Worm (Caenorhabditis elegans): ENCODE data around the gene nas-9.

nas-9 gene

DNA sequence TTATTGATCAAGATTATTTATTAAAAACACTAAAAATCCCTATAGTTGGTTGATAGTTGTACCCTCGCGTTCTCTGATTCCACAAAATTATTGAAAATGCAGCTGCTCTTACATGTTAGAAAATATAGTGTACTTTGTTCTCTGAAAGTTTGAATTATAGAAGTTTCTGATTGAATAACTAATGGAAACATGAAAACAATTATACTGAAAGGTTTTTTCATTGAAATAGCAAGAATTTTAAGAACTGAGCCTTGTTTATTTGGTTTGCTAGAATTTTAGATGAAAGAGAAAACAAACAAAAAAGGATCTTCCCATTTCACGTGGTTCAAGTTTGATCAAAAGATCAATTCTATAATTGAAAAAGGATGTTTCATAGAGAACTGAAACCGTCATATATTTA is 27.7 kb upstream of the nas-9 start (continued):
- TF ChIP-seq nhr-77 (tag; optimal IDR thresholded peaks at IDR 0.05) (no peak), snpc-4 (tag; optimal IDR thresholded peaks at IDR 0.05) (no peak), hpl-2 (GFP tag; optimal IDR thresholded peaks at IDR 0.05) (no peak), ceh-63 (GFP tag; optimal IDR thresholded peaks at IDR 0.05) (no peak), nhr-71 (tag; optimal IDR thresholded peaks at IDR 0.05) (peak; percentile 46), jun-1 (tag; optimal IDR thresholded peaks at IDR 0.05) (no peak), ceh-82 (tag; optimal IDR thresholded peaks at IDR 0.05) (no peak)

DNA sequence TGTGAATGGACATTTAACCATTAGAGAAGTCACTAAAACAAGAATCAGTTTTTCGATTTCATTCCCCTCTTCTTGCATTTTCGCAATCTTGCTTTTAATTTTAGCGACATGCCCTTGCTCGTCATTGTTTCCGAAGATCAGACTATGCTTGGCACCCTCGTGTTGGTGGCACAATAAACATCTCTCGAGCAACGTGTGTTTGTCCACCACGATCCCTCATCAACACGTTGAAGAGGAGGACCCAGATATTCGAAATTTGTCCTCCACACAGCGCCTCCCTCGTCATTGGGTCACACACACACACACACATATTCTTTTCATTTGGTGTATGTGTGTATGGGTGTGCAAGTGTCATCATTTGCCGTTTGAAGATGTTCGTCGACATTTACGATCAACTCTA is 25.6 kb upstream of the nas-9 start, which contains the start of gene srd-32:
Gene srd-32, plus strand, starts transcription at position 301 of the 400 bp plus-strand sequence.
- no peak for TF ChIP-seq blmp-1 (tag; optimal IDR thresholded peaks at IDR 0.05)
- no peak for TF ChIP-seq ztf-4 (tag; optimal IDR thresholded peaks at IDR 0.05)
- no peak for TF ChIP-seq ztf-11 (tag; optimal IDR thresholded peaks at IDR 0.05)
- TF ChIP-seq grh-1 (GFP tag; IDR thresholded peaks at IDR 0.05) = no peak
- no peak for TF ChIP-seq mab-9 (GFP tag; IDR thresholded peaks at IDR 0.05)
- peak; percentile 68 for TF ChIP-seq dsc-1 (tag; optimal IDR thresholded peaks at IDR 0.05)
- no peak for TF ChIP-seq tlp-1 (tag; optimal IDR thresholded peaks at IDR 0.05)

DNA sequence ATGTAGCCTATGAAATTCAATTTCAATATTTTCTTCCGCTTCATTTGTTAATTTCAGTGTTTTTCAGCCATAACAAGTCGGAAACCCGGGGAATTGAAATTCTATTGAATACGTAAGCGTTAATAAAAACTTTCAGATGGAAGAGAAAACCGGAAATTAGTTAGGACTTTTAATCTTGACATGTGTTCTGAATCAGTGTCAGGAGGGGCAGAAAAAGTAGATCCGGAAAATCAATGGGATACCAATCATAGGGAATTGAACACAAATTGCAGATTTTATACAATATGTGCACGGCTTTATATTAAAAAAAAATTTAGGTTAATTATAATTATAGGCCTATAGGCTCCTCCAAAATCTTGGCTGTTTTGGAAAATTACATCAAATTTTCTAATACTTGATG is 24.5 kb upstream of the nas-9 start:
- TF ChIP-seq grh-1 (GFP tag; IDR thresholded peaks at IDR 0.05) = no peak
- TF ChIP-seq fkh-8 (tag; optimal IDR thresholded peaks at IDR 0.05) = peak; percentile 4
- TF ChIP-seq dsc-1 (tag; optimal IDR thresholded peaks at IDR 0.05) = peak; percentile 92
- peak; percentile 78 for TF ChIP-seq fkh-4 (tag; optimal IDR thresholded peaks at IDR 0.05; ENCODE audit: borderline replicate concordance)

DNA sequence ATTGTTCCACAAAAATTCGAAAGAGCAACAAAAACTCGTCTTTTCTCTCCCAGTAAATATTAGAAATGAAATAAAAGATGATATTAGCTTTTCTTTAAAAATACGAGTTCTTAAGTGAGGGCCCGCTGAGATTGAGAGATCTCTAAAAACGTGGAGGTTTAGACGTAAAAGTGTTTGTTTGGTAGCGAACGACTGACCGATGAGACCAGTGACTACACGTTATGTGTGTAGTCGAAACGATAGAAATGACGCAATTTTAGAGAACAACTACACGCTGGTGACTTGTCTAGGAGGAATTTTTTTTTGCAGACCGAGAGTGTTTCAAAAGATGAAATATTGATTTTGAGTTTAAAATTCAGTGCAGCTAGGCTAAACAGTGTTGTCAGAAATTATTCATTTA is 22.9 kb upstream of the nas-9 start, which contains the start of gene C37H5.13:
Gene C37H5.13, minus strand, starts transcription at position 229 of the 400 bp plus-strand sequence.
- TF ChIP-seq Y116A8C.19 (tag; optimal IDR thresholded peaks at IDR 0.05; ENCODE audit: borderline replicate concordance) = no peak
- peak; percentile 27 for TF ChIP-seq nhr-77 (tag; optimal IDR thresholded peaks at IDR 0.05)
- no peak for TF ChIP-seq sptf-1 (tag; optimal IDR thresholded peaks at IDR 0.05)
- TF ChIP-seq C34B4.2 (tag; optimal IDR thresholded peaks at IDR 0.05) = no peak
- no peak for TF ChIP-seq tbx-2 (tag; optimal IDR thresholded peaks at IDR 0.05)
- no peak for TF ChIP-seq ceh-63 (GFP tag; optimal IDR thresholded peaks at IDR 0.05)
- TF ChIP-seq dsc-1 (tag; optimal IDR thresholded peaks at IDR 0.05) = no peak
- TF ChIP-seq lin-14 (GFP tag; optimal IDR thresholded peaks at IDR 0.05) = peak; percentile 73
- TF ChIP-seq nhr-11 (tag; optimal IDR thresholded peaks at IDR 0.05) = no peak
- TF ChIP-seq blmp-1 (tag; optimal IDR thresholded peaks at IDR 0.05) = no peak
- TF ChIP-seq lsy-2 (tag; optimal IDR thresholded peaks at IDR 0.05) = no peak
- peak; percentile 31 for TF ChIP-seq snu-23 (GFP tag; optimal IDR thresholded peaks at IDR 0.05)
- no peak for TF ChIP-seq lin-15B (tag; optimal IDR thresholded peaks at IDR 0.05)
- no peak for TF ChIP-seq ceh-88 (GFP tag; IDR thresholded peaks at IDR 0.05)
- no peak for TF ChIP-seq snpc-4 (tag; optimal IDR thresholded peaks at IDR 0.05)
- TF ChIP-seq nhr-76 (tag; optimal IDR thresholded peaks at IDR 0.05) = no peak
- peak; percentile 1 for TF ChIP-seq C16A3.4 (tag; optimal IDR thresholded peaks at IDR 0.05)
- peak; percentile 50 for TF ChIP-seq nhr-85 (tag)
- TF ChIP-seq ztf-11 (tag; optimal IDR thresholded peaks at IDR 0.05) = no peak
- no peak for TF ChIP-seq nhr-28 (tag; optimal IDR thresholded peaks at IDR 0.05)
- TF ChIP-seq ceh-82 (tag; optimal IDR thresholded peaks at IDR 0.05) = no peak
- no peak for TF ChIP-seq lin-39 (tag; optimal IDR thresholded peaks at IDR 0.05)
- no peak for TF ChIP-seq vab-15 (tag; optimal IDR thresholded peaks at IDR 0.05)
- TF ChIP-seq jun-1 (tag; optimal IDR thresholded peaks at IDR 0.05) = no peak
- no peak for TF ChIP-seq ama-1 (optimal IDR thresholded peaks at IDR 0.05)
- TF ChIP-seq ztf-4 (tag; optimal IDR thresholded peaks at IDR 0.05) = peak; percentile 18
- TF ChIP-seq irx-1 (tag; optimal IDR thresholded peaks at IDR 0.05) = no peak
- no peak for TF ChIP-seq elt-2 (tag; optimal IDR thresholded peaks at IDR 0.05)
- TF ChIP-seq mep-1 (tag; optimal IDR thresholded peaks at IDR 0.05) = peak; percentile 21
- TF ChIP-seq lin-35 (GFP tag; optimal IDR thresholded peaks at IDR 0.05) = peak in 1 of 2 experiments; percentile 32
- TF ChIP-seq elt-3 (tag; optimal IDR thresholded peaks at IDR 0.05) = no peak
- no peak for TF ChIP-seq nhr-12 (tag; optimal IDR thresholded peaks at IDR 0.05)
- no peak for TF ChIP-seq hlh-17 (GFP tag; optimal IDR thresholded peaks at IDR 0.05; ENCODE audit: borderline replicate concordance)
- TF ChIP-seq efl-1 (optimal IDR thresholded peaks at IDR 0.05) = no peak
- no peak for TF ChIP-seq efl-1 (GFP tag; optimal IDR thresholded peaks at IDR 0.05 in 1 of 2)
- no peak for TF ChIP-seq aha-1 (tag; optimal IDR thresholded peaks at IDR 0.05)
- TF ChIP-seq unc-62 (GFP tag; optimal IDR thresholded peaks at IDR 0.05) = no peak
- TF ChIP-seq ceh-90 (tag; optimal IDR thresholded peaks at IDR 0.05) = no peak
- TF ChIP-seq egl-13 (tag; optimal IDR thresholded peaks at IDR 0.05) = no peak
- no peak for TF ChIP-seq swsn-7 (tag; optimal IDR thresholded peaks at IDR 0.05)
- no peak for TF ChIP-seq unc-130 (tag; optimal IDR thresholded peaks at IDR 0.05)

Data from whole organism, L1 larva.